Worm (Caenorhabditis elegans) whole organism, L3 larva: ENCODE results near the gene F48G7.7.

Source experiments
- egl-27 ChIP-seq: sonication (generic microtip); optimal IDR thresholded peaks from 4 replicates; lab custom pipeline; 2017; ENCODE audit warnings: missing biosample characterization, missing genetic modification reagents, missing genetic modification characterization
- egl-5 ChIP-seq: fragments of 150-350 bp; optimal IDR thresholded peaks from 2 replicates; lab custom pipeline; 2017; ENCODE audit warnings: missing biosample characterization, missing genetic modification reagents, missing genetic modification characterization, inconsistent platforms
- eor-1 ChIP-seq, 2 experiments: fragments of 150-350 bp; optimal IDR thresholded peaks; 2 replicates each; lab custom pipeline; 2014 to 2018; ENCODE audit warnings: missing biosample characterization in 2 of 2, missing genetic modification characterization in 2 of 2
- fkh-2 ChIP-seq: fragments of 150-350 bp; optimal IDR thresholded peaks from 2 replicates; lab custom pipeline; 2014; ENCODE audit warnings: missing biosample characterization, missing genetic modification reagents, missing genetic modification characterization
- lin-15B ChIP-seq: fragments of 150-350 bp; optimal IDR thresholded peaks from 2 replicates; lab custom pipeline; 2014; ENCODE audit warnings: missing biosample characterization, missing genetic modification characterization
- mdl-1 ChIP-seq: fragments of 150-350 bp; optimal IDR thresholded peaks from 2 replicates; lab custom pipeline; 2014; ENCODE audit warnings: missing biosample characterization, missing genetic modification characterization
- mml-1 ChIP-seq: fragments of 150-350 bp; sonication (generic microtip); optimal IDR thresholded peaks from 3 replicates; lab custom pipeline; 2014; ENCODE audit warnings: missing biosample characterization, missing genetic modification characterization
- nhr-237 ChIP-seq: fragments of 150-350 bp; optimal IDR thresholded peaks from 2 replicates; lab custom pipeline; 2014; ENCODE audit warnings: missing biosample characterization, missing genetic modification characterization
- nhr-25 ChIP-seq: sonication (generic microtip); optimal IDR thresholded peaks from 2 replicates; lab custom pipeline; 2017; ENCODE audit warnings: missing biosample characterization, missing genetic modification characterization
- nhr-43 ChIP-seq: sonication (generic microtip); optimal IDR thresholded peaks from 2 replicates; lab custom pipeline; 2016; ENCODE audit warnings: mild to moderate bottlenecking, missing genetic modification characterization, missing compliant biosample characterization; ENCODE audit not compliant: poor library complexity, severe bottlenecking
- nhr-67 ChIP-seq: fragments of 150-350 bp; optimal IDR thresholded peaks from 2 replicates; lab custom pipeline; 2014; ENCODE audit warnings: missing biosample characterization, missing genetic modification characterization
- pqm-1 ChIP-seq: fragments of 150-350 bp; optimal IDR thresholded peaks from 2 replicates; lab custom pipeline; 2017; ENCODE audit warnings: missing biosample characterization, missing genetic modification characterization, inconsistent platforms
- sea-2 ChIP-seq: fragments of 150-350 bp; sonication (generic microtip); optimal IDR thresholded peaks from 4 replicates; lab custom pipeline; 2014; ENCODE audit warnings: missing biosample characterization, missing genetic modification reagents, missing genetic modification characterization

The F48G7.7 gene

DNA sequence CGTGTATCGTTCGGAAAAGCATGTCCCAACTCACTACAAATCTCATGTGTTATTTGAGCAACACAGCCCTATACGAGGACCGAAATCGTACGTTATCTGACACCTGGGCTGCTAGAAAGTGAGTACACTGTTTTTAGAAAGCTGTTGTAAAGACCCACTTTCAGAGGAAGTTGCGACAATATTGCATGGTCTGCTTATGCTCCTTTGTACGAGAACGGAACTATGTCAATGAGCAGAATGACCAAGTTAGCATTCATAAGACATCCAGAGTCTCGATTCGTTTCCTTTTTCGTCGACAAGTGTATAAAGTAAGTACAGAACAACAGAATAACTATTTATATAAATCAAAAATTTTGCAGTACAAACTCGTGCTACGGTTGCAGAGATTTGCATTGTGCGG, 49.3 kb downstream of the F48G7.7 start:
- TF ChIP-seq eor-1 (tag; optimal IDR thresholded peaks at IDR 0.05; lab: Kevin White, UChicago) (no peak), lin-15B (tag; lab: Kevin White, UChicago) (no peak), mdl-1 (no peak)
- TF ChIP-seq, all 47 proteins: peak for 0

- TF ChIP-seq nhr-67: no peak
- no peak for TF ChIP-seq nhr-25
- no peak for TF ChIP-seq pqm-1
- no peak for TF ChIP-seq sea-2 (GFP tag; lab: Kevin White, UChicago)
- TF ChIP-seq nhr-43: no peak
- no peak for TF ChIP-seq nhr-237 (tag; lab: Kevin White, UChicago)
- TF ChIP-seq egl-27 (tag; lab: Kevin White, UChicago): no peak
- TF ChIP-seq mml-1: no peak
- no peak for TF ChIP-seq egl-5 (tag; lab: Kevin White, UChicago)
- TF ChIP-seq fkh-2 (tag; lab: Kevin White, UChicago): no peak
Measured at ce11 chrV:576070-576469, 50.2 kb downstream of the F48G7.7 start, which contains the start of gene K06H6.5. Gene K06H6.5 (plus strand): TSS chrV:576370.
